Worm (Caenorhabditis elegans) whole organism, L1 larva: ENCODE results near the gene dml-1.

Source experiments
- C16A3.4 ChIP-seq: fragments of 150-350 bp; optimal IDR thresholded peaks from 2 replicates; lab custom pipeline; 2014; ENCODE audit warnings: missing biosample characterization, missing genetic modification characterization
- ceh-90 ChIP-seq: sonication (generic microtip); optimal IDR thresholded peaks from 2 replicates; lab custom pipeline; 2016; ENCODE audit warnings: missing genetic modification characterization, missing compliant biosample characterization
- ces-1 ChIP-seq: fragments of 150-350 bp; optimal IDR thresholded peaks from 2 replicates; lab custom pipeline; 2014; ENCODE audit warnings: missing biosample characterization, missing genetic modification reagents, missing genetic modification characterization
- egl-27 ChIP-seq, 2 experiments: fragments of 150-350 bp in 1 of 2; sonication (generic microtip); optimal IDR thresholded peaks; 3 replicates each; lab custom pipeline; 2017 to 2018; ENCODE audit warnings: missing biosample characterization in 2 of 2, missing genetic modification characterization in 2 of 2, missing genetic modification reagents in 2 of 2
- lir-3 ChIP-seq: sonication (generic microtip); optimal IDR thresholded peaks from 2 replicates; lab custom pipeline; 2016; ENCODE audit warnings: mild to moderate bottlenecking, missing genetic modification characterization, moderate library complexity, missing compliant biosample characterization; ENCODE audit not compliant: poor library complexity
- nhr-237 ChIP-seq: fragments of 150-350 bp; optimal IDR thresholded peaks from 2 replicates; lab custom pipeline; 2014; ENCODE audit warnings: missing biosample characterization, missing genetic modification characterization
- nhr-76 ChIP-seq: sonication (generic microtip); optimal IDR thresholded peaks from 2 replicates; lab custom pipeline; 2017; ENCODE audit warnings: missing biosample characterization, missing genetic modification characterization
- pqm-1 ChIP-seq: sonication (generic microtip); optimal IDR thresholded peaks from 3 replicates; lab custom pipeline; 2017; ENCODE audit warnings: missing biosample characterization, missing genetic modification characterization
- snpc-4 ChIP-seq: fragments of 150-350 bp; optimal IDR thresholded peaks from 2 replicates; lab custom pipeline; 2014; ENCODE audit warnings: missing biosample characterization, missing genetic modification characterization
- tbx-2 ChIP-seq: sonication (generic microtip); optimal IDR thresholded peaks from 2 replicates; lab custom pipeline; 2016; ENCODE audit warnings: missing genetic modification characterization, missing compliant biosample characterization

- no peak for TF ChIP-seq tbx-2 (tag; lab: Kevin White, UChicago)
- no peak for TF ChIP-seq lir-3 (tag; lab: Kevin White, UChicago)
- no peak for TF ChIP-seq pqm-1 (tag; lab: Kevin White, UChicago)
- no peak for TF ChIP-seq C16A3.4 (tag; lab: Kevin White, UChicago)
- TF ChIP-seq nhr-76 (tag; lab: Kevin White, UChicago), result no peak
- TF ChIP-seq snpc-4 (tag; lab: Kevin White, UChicago), result no peak
- TF ChIP-seq ceh-90, result no peak
- TF ChIP-seq egl-27 (tag; optimal IDR thresholded peaks at IDR 0.05; lab: Kevin White, UChicago), result no peak
- TF ChIP-seq ces-1 (GFP tag; lab: Kevin White, UChicago), result no peak
- no peak for TF ChIP-seq nhr-237 (tag; lab: Kevin White, UChicago)
Measured at ce11 chrIV:2931228-2931627, 44.5 kb downstream of the dml-1 start, which contains the start of gene samt-1.
